Worm (Caenorhabditis elegans) whole organism, midembryonic: Measurements from ENCODE around the gene rbm-17.

Experiments
- T22C8.4 ChIP-seq: fragments of 200-800 bp; sonication (Bioruptor generic); IDR thresholded peaks from 2 replicates; pipeline ENCODE4 v1.3.6; 2022; ENCODE audit warnings: missing genetic modification characterization, missing compliant biosample characterization
- cog-1 ChIP-seq: sonication (generic microtip); optimal IDR thresholded peaks from 2 replicates; lab custom pipeline; 2016; ENCODE audit warnings: missing genetic modification characterization, missing compliant biosample characterization
- flt-1 ChIP-seq: fragments of 200-800 bp; sonication (Bioruptor generic); IDR thresholded peaks from 2 replicates; pipeline ENCODE4 v1.3.6; 2022; ENCODE audit warnings: missing genetic modification characterization, missing compliant biosample characterization
- med-1 ChIP-seq: sonication (generic microtip); optimal IDR thresholded peaks from 2 replicates; lab custom pipeline; 2017; ENCODE audit warnings: missing genetic modification characterization, mild to moderate bottlenecking, missing compliant biosample characterization, antibody characterized with exemption, missing genetic modification reagents; ENCODE audit not compliant: insufficient read depth
- ztf-23 ChIP-seq: fragments of 200-800 bp; sonication (Bioruptor generic); IDR thresholded peaks from 2 replicates; pipeline ENCODE4 v1.3.6; 2022; ENCODE audit warnings: missing genetic modification reagents, missing genetic modification characterization, missing compliant biosample characterization
- ztf-29 ChIP-seq: fragments of 200-800 bp; sonication (Bioruptor generic); IDR thresholded peaks from 2 replicates; pipeline ENCODE4 v1.3.6; 2022; ENCODE audit warnings: missing genetic modification reagents, missing genetic modification characterization, missing compliant biosample characterization

ce11 chrIV:11638016-11638415 lies at the start of gene rbm-17:
- TF ChIP-seq cog-1 (tag; lab: Kevin White, UChicago) (no peak), flt-1 (no peak), ztf-29 (no peak), T22C8.4 (GFP tag; lab: Robert Waterston, UW) (no peak), ztf-23 (GFP tag; lab: Robert Waterston, UW) (no peak), med-1 (no peak)
